Worm (Caenorhabditis elegans) whole organism, midembryonic: Measurements from ENCODE around the gene acdh-11.

ENCODE experiments used
- T22C8.4 ChIP-seq: fragments of 200-800 bp; sonication (Bioruptor generic); IDR thresholded peaks from 2 replicates; pipeline ENCODE4 v1.3.6; 2022; ENCODE audit warnings: missing genetic modification characterization, missing compliant biosample characterization
- cog-1 ChIP-seq: sonication (generic microtip); optimal IDR thresholded peaks from 2 replicates; lab custom pipeline; 2016; ENCODE audit warnings: missing genetic modification characterization, missing compliant biosample characterization
- flt-1 ChIP-seq: fragments of 200-800 bp; sonication (Bioruptor generic); IDR thresholded peaks from 2 replicates; pipeline ENCODE4 v1.3.6; 2022; ENCODE audit warnings: missing genetic modification characterization, missing compliant biosample characterization
- klf-2 ChIP-seq: fragments of 200-800 bp; sonication (Bioruptor generic); conservative IDR thresholded peaks from 2 replicates; pipeline ENCODE4 v1.3.6; 2022; ENCODE audit warnings: missing genetic modification reagents, missing genetic modification characterization, missing compliant biosample characterization
- med-1 ChIP-seq: sonication (generic microtip); optimal IDR thresholded peaks from 2 replicates; lab custom pipeline; 2017; ENCODE audit warnings: missing genetic modification characterization, mild to moderate bottlenecking, missing compliant biosample characterization, antibody characterized with exemption, missing genetic modification reagents; ENCODE audit not compliant: insufficient read depth
- ref-1 ChIP-seq: fragments of 200-800 bp; sonication (Bioruptor generic); conservative IDR thresholded peaks from 2 replicates; pipeline ENCODE4 v1.3.6; 2022; ENCODE audit warnings: missing genetic modification reagents, missing genetic modification characterization, missing compliant biosample characterization
- tab-1 ChIP-seq: fragments of 200-800 bp; sonication (Bioruptor generic); IDR thresholded peaks from 2 replicates; pipeline ENCODE4 v1.3.6; 2022; ENCODE audit warnings: missing genetic modification characterization, missing compliant biosample characterization
- ztf-23 ChIP-seq: fragments of 200-800 bp; sonication (Bioruptor generic); IDR thresholded peaks from 2 replicates; pipeline ENCODE4 v1.3.6; 2022; ENCODE audit warnings: missing genetic modification reagents, missing genetic modification characterization, missing compliant biosample characterization
- ztf-29 ChIP-seq: fragments of 200-800 bp; sonication (Bioruptor generic); IDR thresholded peaks from 2 replicates; pipeline ENCODE4 v1.3.6; 2022; ENCODE audit warnings: missing genetic modification reagents, missing genetic modification characterization, missing compliant biosample characterization

DNA sequence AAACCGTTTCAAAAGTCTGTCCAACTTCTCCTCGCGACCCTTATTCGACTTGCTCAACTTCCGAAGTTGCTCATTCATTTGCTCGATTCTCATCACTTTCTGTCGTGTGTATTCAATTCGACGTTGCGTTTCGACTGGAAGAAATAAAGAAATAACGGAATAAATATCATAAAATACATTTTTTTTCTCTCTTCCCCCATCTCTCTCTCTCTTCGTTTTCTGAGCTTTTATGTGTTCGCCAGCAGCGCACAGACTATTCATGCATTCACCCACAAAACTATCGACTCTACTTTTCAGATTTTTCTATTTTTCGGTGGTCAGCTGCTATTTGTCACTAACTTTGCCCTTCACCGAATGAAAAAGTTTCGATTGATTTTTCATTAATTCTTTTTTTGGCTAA lies 5.8 kb upstream of the acdh-11 start, which contains the start of gene rab-30:
- TF ChIP-seq ref-1: no peak
- no peak for TF ChIP-seq cog-1 (tag; lab: Kevin White, UChicago)
- no peak for TF ChIP-seq ztf-23 (GFP tag; lab: Robert Waterston, UW)
- TF ChIP-seq med-1 (GFP tag; lab: Kevin White, UChicago): no peak
- TF ChIP-seq tab-1 (GFP tag; lab: Robert Waterston, UW): no peak
- no peak for TF ChIP-seq flt-1 (GFP tag; lab: Robert Waterston, UW)
- no peak for TF ChIP-seq ztf-29
- no peak for TF ChIP-seq T22C8.4 (GFP tag; lab: Robert Waterston, UW)
- TF ChIP-seq klf-2 (GFP tag; lab: Robert Waterston, UW): no peak
